Fruit fly (Drosophila melanogaster) whole organism, embryonic: ENCODE results near the gene CG8993.

ENCODE experiments used
- Ada2b ChIP-seq: fragments of 200-800 bp; sonication (Bioruptor generic); IDR thresholded peaks from 2 replicates; pipeline ENCODE4 v1.3.6; 2022; ENCODE audit warnings: missing biosample characterization, missing genetic modification characterization
- Bteb2 ChIP-seq: fragments of 200-800 bp; sonication (Bioruptor generic); optimal IDR thresholded peaks from 2 replicates; lab custom pipeline; 2016; ENCODE audit warnings: missing biosample characterization, missing genetic modification characterization
- CG10543 ChIP-seq: fragments of 200-800 bp; sonication (Bioruptor generic); optimal IDR thresholded peaks from 3 replicates; lab custom pipeline; 2017; ENCODE audit warnings: missing biosample characterization, mild to moderate bottlenecking, missing genetic modification characterization, moderate library complexity
- CG12942 ChIP-seq: fragments of 200-800 bp; sonication (Bioruptor generic); optimal IDR thresholded peaks from 3 replicates; lab custom pipeline; 2016; ENCODE audit warnings: missing biosample characterization, missing genetic modification characterization
- CG14050 ChIP-seq: fragments of 200-800 bp; sonication (Bioruptor generic); IDR thresholded peaks from 3 replicates; pipeline ENCODE4 v1.3.6; 2022; ENCODE audit warnings: missing biosample characterization, missing genetic modification characterization
- CG14667 ChIP-seq: fragments of 200-800 bp; sonication (Bioruptor generic); IDR thresholded peaks from 2 replicates; pipeline ENCODE4 v1.3.6; 2022; ENCODE audit warnings: missing biosample characterization, missing genetic modification characterization
- CG1529 ChIP-seq: fragments of 200-800 bp; sonication (Bioruptor generic); optimal IDR thresholded peaks from 3 replicates; lab custom pipeline; 2018; ENCODE audit warnings: missing biosample characterization, missing genetic modification characterization
- CG15479 ChIP-seq: fragments of 200-800 bp; sonication (Bioruptor generic); optimal IDR thresholded peaks from 3 replicates; lab custom pipeline; 2019; ENCODE audit warnings: missing biosample characterization, mild to moderate bottlenecking, missing genetic modification characterization, moderate library complexity
- CG16863 ChIP-seq: fragments of 200-800 bp; sonication (Bioruptor generic); optimal IDR thresholded peaks from 3 replicates; lab custom pipeline; 2016; ENCODE audit warnings: missing biosample characterization, missing genetic modification characterization
- CG17328 ChIP-seq: fragments of 200-800 bp; sonication (Bioruptor generic); IDR thresholded peaks from 2 replicates; pipeline ENCODE4 v1.3.6; 2022; ENCODE audit warnings: missing biosample characterization, missing genetic modification characterization
- CG17568 ChIP-seq: fragments of 200-800 bp; sonication (Bioruptor generic); optimal IDR thresholded peaks from 2 replicates; lab custom pipeline; 2018; ENCODE audit warnings: missing biosample characterization, mild to moderate bottlenecking, missing genetic modification characterization, moderate library complexity
- CG3407 ChIP-seq: fragments of 200-800 bp; sonication (Bioruptor generic); optimal IDR thresholded peaks from 2 replicates; lab custom pipeline; 2018; ENCODE audit warnings: missing biosample characterization, mild to moderate bottlenecking, missing genetic modification characterization
- CG42726 ChIP-seq: fragments of 200-800 bp; sonication (Bioruptor generic); IDR thresholded peaks from 2 replicates; pipeline ENCODE4 v1.3.6; 2022; ENCODE audit warnings: missing biosample characterization, missing genetic modification characterization; ENCODE audit not compliant: partially characterized antibody
- CG6654 ChIP-seq: fragments of 200-800 bp; sonication (Bioruptor generic); optimal IDR thresholded peaks from 2 replicates; lab custom pipeline; 2017; ENCODE audit warnings: missing biosample characterization, mild to moderate bottlenecking, missing genetic modification characterization
- CG6854 ChIP-seq: fragments of 200-800 bp; sonication (Bioruptor generic); optimal IDR thresholded peaks from 3 replicates; lab custom pipeline; 2017; ENCODE audit warnings: missing biosample characterization, mild to moderate bottlenecking, missing genetic modification characterization
- CG7357 ChIP-seq: fragments of 200-800 bp; sonication (Bioruptor generic); IDR thresholded peaks from 3 replicates; pipeline ENCODE4 v1.3.6; 2022; ENCODE audit warnings: missing biosample characterization, missing genetic modification characterization
- CG8281 ChIP-seq: fragments of 200-800 bp; sonication (Bioruptor generic); optimal IDR thresholded peaks from 2 replicates; lab custom pipeline; 2018; ENCODE audit warnings: missing biosample characterization, mild to moderate bottlenecking, missing genetic modification characterization, moderate library complexity
- CG8290 ChIP-seq, 3 experiments: fragments of 200-800 bp; sonication (Bioruptor generic); optimal IDR thresholded peaks; 2 replicates each; lab custom pipeline; 2016 to 2019; ENCODE audit warnings: missing biosample characterization in 3 of 3, missing genetic modification characterization in 3 of 3, mild to moderate bottlenecking in 2 of 3, moderate library complexity in 1 of 3
- CG8924 ChIP-seq: fragments of 200-800 bp; optimal IDR thresholded peaks from 3 replicates; lab custom pipeline; 2019; ENCODE audit warnings: missing biosample characterization, mild to moderate bottlenecking, missing genetic modification characterization, moderate library complexity
- CG9797 ChIP-seq: fragments of 200-800 bp; sonication (Bioruptor generic); optimal IDR thresholded peaks from 3 replicates; lab custom pipeline; 2018; ENCODE audit warnings: missing biosample characterization, mild to moderate bottlenecking, missing genetic modification characterization
- CG9876 ChIP-seq: fragments of 200-800 bp; sonication (Bioruptor generic); optimal IDR thresholded peaks from 2 replicates; lab custom pipeline; 2016; ENCODE audit warnings: missing biosample characterization, missing genetic modification characterization
- Camta ChIP-seq: fragments of 200-800 bp; sonication (Bioruptor generic); optimal IDR thresholded peaks from 2 replicates; lab custom pipeline; 2016; ENCODE audit warnings: missing biosample characterization, missing genetic modification characterization
- Dip2 ChIP-seq: fragments of 200-800 bp; sonication (Bioruptor generic); IDR thresholded peaks from 2 replicates; pipeline ENCODE4 v1.3.6; 2022; ENCODE audit warnings: missing biosample characterization, missing genetic modification characterization
- Dip3 ChIP-seq: fragments of 200-800 bp; sonication (Bioruptor generic); optimal IDR thresholded peaks from 3 replicates; lab custom pipeline; 2016; ENCODE audit warnings: missing biosample characterization, missing genetic modification characterization
- H2.0 ChIP-seq: fragments of 200-800 bp; sonication (Bioruptor generic); IDR thresholded peaks from 2 replicates; pipeline ENCODE4 v1.3.6; 2022; ENCODE audit warnings: missing biosample characterization, missing genetic modification characterization
- Hand ChIP-seq: fragments of 200-800 bp; sonication (Bioruptor generic); optimal IDR thresholded peaks from 2 replicates; lab custom pipeline; 2017; ENCODE audit warnings: mild to moderate bottlenecking, missing biosample characterization, missing genetic modification reagents, missing genetic modification characterization
- Med ChIP-seq: fragments of 200-800 bp; sonication (Bioruptor generic); peaks from one replicate; lab custom pipeline; 2016; ENCODE audit warnings: missing biosample characterization, missing genetic modification characterization, mild to moderate bottlenecking, inconsistent platforms, moderate library complexity
- Nf-YC ChIP-seq: fragments of 200-800 bp; optimal IDR thresholded peaks from 3 replicates; lab custom pipeline; 2019; ENCODE audit warnings: missing biosample characterization, mild to moderate bottlenecking, missing genetic modification characterization, moderate library complexity
- Oli ChIP-seq: fragments of 200-800 bp; sonication (Bioruptor generic); optimal IDR thresholded peaks from 2 replicates; lab custom pipeline; 2018; ENCODE audit warnings: missing biosample characterization, mild to moderate bottlenecking, missing genetic modification characterization, moderate library complexity
- Ptx1 ChIP-seq: fragments of 200-800 bp; sonication (Bioruptor generic); IDR thresholded peaks from 2 replicates; pipeline ENCODE4 v1.3.6; 2022; ENCODE audit warnings: missing biosample characterization, missing genetic modification characterization
- Ravus ChIP-seq: fragments of 200-800 bp; sonication (Bioruptor generic); IDR thresholded peaks from 2 replicates; pipeline ENCODE4 v1.3.6; 2022; ENCODE audit warnings: missing biosample characterization, missing genetic modification characterization
- Spps ChIP-seq: fragments of 200-800 bp; sonication (Bioruptor generic); optimal IDR thresholded peaks from 2 replicates; lab custom pipeline; 2018; ENCODE audit warnings: missing biosample characterization, mild to moderate bottlenecking, missing genetic modification characterization
- Sry-δ ChIP-seq: fragments of 200-800 bp; sonication (Bioruptor generic); optimal IDR thresholded peaks from 2 replicates; lab custom pipeline; 2016; ENCODE audit warnings: missing biosample characterization, missing genetic modification characterization
- ash1 ChIP-seq: fragments of 200-800 bp; sonication (Bioruptor generic); optimal IDR thresholded peaks from 2 replicates; lab custom pipeline; 2018; ENCODE audit warnings: missing biosample characterization, mild to moderate bottlenecking, missing genetic modification characterization
- bigmax ChIP-seq: fragments of 200-800 bp; sonication (Bioruptor generic); optimal IDR thresholded peaks from 2 replicates; lab custom pipeline; 2018; ENCODE audit warnings: missing biosample characterization, mild to moderate bottlenecking, missing genetic modification characterization
- cg ChIP-seq: fragments of 200-800 bp; sonication (Bioruptor generic); optimal IDR thresholded peaks from 3 replicates; lab custom pipeline; 2019; ENCODE audit warnings: missing biosample characterization, mild to moderate bottlenecking, missing genetic modification characterization, moderate library complexity
- chinmo ChIP-seq: fragments of 200-800 bp; sonication (Bioruptor generic); IDR thresholded peaks from 4 replicates; pipeline ENCODE4 v1.3.6; 2022; ENCODE audit warnings: missing biosample characterization, missing genetic modification characterization; ENCODE audit not compliant: partially characterized antibody
- chm ChIP-seq: fragments of 200-800 bp; sonication (Bioruptor generic); IDR thresholded peaks from 2 replicates; pipeline ENCODE4 v1.3.6; 2022; ENCODE audit warnings: missing biosample characterization, missing genetic modification characterization
- crc ChIP-seq: fragments of 200-800 bp; sonication (Bioruptor generic); optimal IDR thresholded peaks from 2 replicates; lab custom pipeline; 2016; ENCODE audit warnings: missing biosample characterization, missing genetic modification characterization
- gcm2 ChIP-seq: fragments of 200-800 bp; sonication (Bioruptor generic); optimal IDR thresholded peaks from 2 replicates; lab custom pipeline; 2016; ENCODE audit warnings: missing biosample characterization, missing genetic modification characterization
- gfzf ChIP-seq: fragments of 200-800 bp; sonication (Bioruptor generic); optimal IDR thresholded peaks from 2 replicates; lab custom pipeline; 2016; ENCODE audit warnings: missing biosample characterization, mild to moderate bottlenecking, missing genetic modification characterization, moderate library complexity
- hth ChIP-seq: fragments of >200 bp; optimal IDR thresholded peaks from 2 replicates; lab custom pipeline; 2017; ENCODE audit warnings: inconsistent platforms
- jigr1 ChIP-seq: fragments of 200-800 bp; sonication (Bioruptor generic); IDR thresholded peaks from 3 replicates; pipeline ENCODE4 v1.3.6; 2022; ENCODE audit warnings: missing biosample characterization, missing genetic modification characterization
- knrl ChIP-seq: fragments of 200-800 bp; sonication (Bioruptor generic); IDR thresholded peaks from 3 replicates; pipeline ENCODE4 v1.3.6; 2022; ENCODE audit warnings: missing biosample characterization, missing genetic modification characterization; ENCODE audit not compliant: partially characterized antibody
- lbe ChIP-seq: fragments of 200-800 bp; sonication (Bioruptor generic); optimal IDR thresholded peaks from 2 replicates; lab custom pipeline; 2016; ENCODE audit warnings: missing biosample characterization, mild to moderate bottlenecking, missing genetic modification characterization
- p53 ChIP-seq: fragments of 200-800 bp; sonication (Bioruptor generic); optimal IDR thresholded peaks from 2 replicates; lab custom pipeline; 2016; ENCODE audit warnings: missing biosample characterization, missing genetic modification characterization
- rib ChIP-seq: fragments of 200-800 bp; sonication (Bioruptor generic); IDR thresholded peaks from 2 replicates; pipeline ENCODE4 v1.3.6; 2022; ENCODE audit warnings: missing biosample characterization, missing genetic modification characterization
- slp2 ChIP-seq: fragments of 200-800 bp; sonication (Bioruptor generic); optimal IDR thresholded peaks from 2 replicates; lab custom pipeline; 2016; ENCODE audit warnings: missing biosample characterization, missing genetic modification characterization
- tio ChIP-seq: fragments of 200-800 bp; sonication (Bioruptor generic); optimal IDR thresholded peaks from 2 replicates; lab custom pipeline; 2017; ENCODE audit warnings: missing biosample characterization, missing genetic modification characterization, inconsistent platforms
- toy ChIP-seq: fragments of 200-800 bp; sonication (Bioruptor generic); IDR thresholded peaks from 2 replicates; pipeline ENCODE4 v1.3.6; 2022; ENCODE audit warnings: missing biosample characterization, missing genetic modification characterization
- vnd ChIP-seq: fragments of 200-800 bp; sonication (Bioruptor generic); IDR thresholded peaks from 3 replicates; pipeline ENCODE4 v1.3.6; 2022; ENCODE audit warnings: missing biosample characterization, missing genetic modification characterization; ENCODE audit not compliant: partially characterized antibody

CG8993 gene

DNA sequence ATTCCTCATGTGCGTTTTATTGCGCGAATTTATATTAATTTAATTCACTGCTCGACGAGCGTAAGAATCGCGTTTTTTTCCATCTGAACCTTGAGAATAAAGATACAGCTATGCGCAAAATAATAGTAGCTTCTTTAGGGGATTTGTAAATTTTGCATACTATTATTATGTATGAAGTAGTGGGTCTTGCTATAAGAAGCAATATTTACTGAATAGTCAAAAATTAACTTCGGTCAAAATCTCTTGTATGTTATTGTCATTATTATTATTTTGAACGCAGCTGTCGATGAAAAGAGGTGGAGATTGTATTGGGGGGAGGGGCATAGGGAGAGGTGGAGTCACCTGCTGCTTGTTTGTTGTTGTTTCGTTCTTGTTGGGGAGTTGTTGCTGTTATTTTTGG lies 46.8 kb downstream of the CG8993 start (continued):
- TF ChIP-seq chinmo (GFP tag; lab: Robert Waterston, UW) = 0 out of 4 replicates have a peak, but pooled peaks have one; percentile 38
- peak; percentile 32 for TF ChIP-seq Hand
- TF ChIP-seq knrl (GFP tag; lab: Robert Waterston, UW) = no peak
- TF ChIP-seq tio (GFP tag; lab: Kevin White, UChicago) = peak; percentile 52
- peak; percentile 40 for TF ChIP-seq crc
- TF ChIP-seq CG8290 (GFP tag; optimal IDR thresholded peaks at IDR 0.05; lab: Kevin White, UChicago) = peak; percentile 32
- TF ChIP-seq CG8290 (tag; optimal IDR thresholded peaks at IDR 0.05; lab: Kevin White, UChicago) = peak in 1 of 2 experiments; percentile 64
- no peak for TF ChIP-seq CG9797 (GFP tag; lab: Kevin White, UChicago)
- TF ChIP-seq CG6854 = peak; percentile 89
- peak; percentile 18 for TF ChIP-seq cg (GFP tag; lab: Kevin White, UChicago)
- TF ChIP-seq gcm2 (GFP tag; lab: Kevin White, UChicago) = peak; percentile 60
- TF ChIP-seq Ptx1 = peak; percentile 82
- peak; percentile 42 for TF ChIP-seq slp2 (GFP tag; lab: Kevin White, UChicago)
- peak; percentile 82 for TF ChIP-seq chm (GFP tag; lab: Robert Waterston, UW)
- peak; percentile 79 for TF ChIP-seq CG8924 (tag; lab: Kevin White, UChicago)
- TF ChIP-seq ash1 (GFP tag; lab: Kevin White, UChicago) = peak; percentile 70
- no peak for TF ChIP-seq lbe
- TF ChIP-seq Bteb2 (GFP tag; lab: Kevin White, UChicago) = peak; percentile 71
- TF ChIP-seq CG17568 (GFP tag; lab: Kevin White, UChicago) = peak; percentile 31
- no peak for TF ChIP-seq p53
- peak; percentile 87 for TF ChIP-seq Spps (tag; lab: Kevin White, UChicago)
- TF ChIP-seq Dip3 = peak; percentile 5
- peak; percentile 75 for TF ChIP-seq Nf-YC
- TF ChIP-seq Ravus (GFP tag; lab: Robert Waterston, UW) = peak; percentile 70
- no peak for TF ChIP-seq CG42726
- TF ChIP-seq CG9876 (GFP tag; lab: Kevin White, UChicago) = no peak
- TF ChIP-seq CG17328 (GFP tag; lab: Robert Waterston, UW) = peak; percentile 89
- peak; percentile 99 for TF ChIP-seq Med
- TF ChIP-seq Sry-δ = peak; percentile 52
- TF ChIP-seq CG16863 (GFP tag; lab: Kevin White, UChicago) = peak; percentile 58
- TF ChIP-seq Camta (GFP tag; lab: Kevin White, UChicago) = peak; percentile 21
- no peak for TF ChIP-seq CG10543 (GFP tag; lab: Kevin White, UChicago)
- TF ChIP-seq gfzf (GFP tag; lab: Kevin White, UChicago) = no peak
- peak; percentile 45 for TF ChIP-seq CG12942 (GFP tag; lab: Kevin White, UChicago)
- TF ChIP-seq CG7357 (GFP tag; lab: Robert Waterston, UW) = peak; percentile 39; the same call in 1 of the 3 replicates
- peak; percentile 80 for TF ChIP-seq CG6654
- TF ChIP-seq CG8281 (tag; lab: Kevin White, UChicago) = peak; percentile 46
- peak; percentile 78 for TF ChIP-seq CG14667 (GFP tag; lab: Robert Waterston, UW)
- TF ChIP-seq CG3407 (GFP tag; lab: Kevin White, UChicago) = peak; percentile 47
- TF ChIP-seq CG15479 (GFP tag; lab: Kevin White, UChicago) = no peak
- TF ChIP-seq Dip2 = peak; percentile 13; the same call in 1 of the 2 replicates
- peak; percentile 80 for TF ChIP-seq H2.0
- TF ChIP-seq Oli (tag; lab: Kevin White, UChicago) = peak; percentile 70
- TF ChIP-seq hth = no peak
- peak; percentile 74 for TF ChIP-seq rib (GFP tag; lab: Robert Waterston, UW)
- peak; percentile 86 for TF ChIP-seq Ada2b
- peak; percentile 56 for TF ChIP-seq CG1529 (GFP tag; lab: Kevin White, UChicago)
- 0 out of 3 replicates have a peak, but pooled peaks have one; percentile 46 for TF ChIP-seq jigr1
- TF ChIP-seq CG14050 (GFP tag; lab: Robert Waterston, UW) = peak; percentile 72
- no peak for TF ChIP-seq vnd (GFP tag; lab: Robert Waterston, UW)
- peak; percentile 63; the same call in 1 of the 2 replicates for TF ChIP-seq toy (GFP tag; lab: Robert Waterston, UW)
- no peak for TF ChIP-seq bigmax (GFP tag; lab: Kevin White, UChicago)
